Fruit fly (Drosophila melanogaster): ENCODE measurements around the gene CG32536.

Gene CG32536

dm6 chrX:19297899-19298784 is 21.4 kb upstream of the CG32536 start, which contains the start of gene CG8034 (continued):
- TF ChIP-seq Poxn (GFP tag; IDR thresholded peaks at IDR 0.05) = peak; percentile 89
- peak; percentile 96 for TF ChIP-seq shn (GFP tag; optimal IDR thresholded peaks at IDR 0.05)
- TF ChIP-seq wek (GFP tag; optimal IDR thresholded peaks at IDR 0.05) = peak; percentile 83
- TF ChIP-seq peb (GFP tag; IDR thresholded peaks at IDR 0.05) = peak; percentile 90
- TF ChIP-seq ken (GFP tag; IDR thresholded peaks at IDR 0.05) = peak; percentile 85
- peak; percentile 93 for TF ChIP-seq CG2202 (tag; optimal IDR thresholded peaks at IDR 0.05)
- peak; percentile 77; the same call in 1 of the 2 replicates for TF ChIP-seq toy (GFP tag; IDR thresholded peaks at IDR 0.05)
- TF ChIP-seq stwl (tag; optimal IDR thresholded peaks at IDR 0.05) = peak; percentile 26
- TF ChIP-seq fd96Cb (tag; optimal IDR thresholded peaks at IDR 0.05) = peak; percentile 96
- peak; percentile 98 for TF ChIP-seq CG2120 (GFP tag; optimal IDR thresholded peaks at IDR 0.05)
- no peak for TF ChIP-seq usp (GFP tag; optimal IDR thresholded peaks at IDR 0.05)
- no peak for TF ChIP-seq pan (optimal IDR thresholded peaks at IDR 0.05)
- peak in 1 of 2 experiments; percentile 93 for TF ChIP-seq pan (GFP tag; optimal IDR thresholded peaks at IDR 0.05 in 1 of 2, IDR thresholded peaks at IDR 0.05 in 1 of 2)
- TF ChIP-seq BEAF-32 (GFP tag; optimal IDR thresholded peaks at IDR 0.05) = peak; percentile 37
- TF ChIP-seq Ptx1 (GFP tag; IDR thresholded peaks at IDR 0.05) = peak; percentile 97
- TF ChIP-seq ttk (GFP tag; IDR thresholded peaks at IDR 0.05) = peak; percentile 91
- TF ChIP-seq HLH4C (GFP tag; IDR thresholded peaks at IDR 0.05; ENCODE audit: partially characterized antibody) = peak; percentile 58; the same call in 2 of the 3 replicates
- peak; percentile 89 for TF ChIP-seq CG11560 (tag; IDR thresholded peaks at IDR 0.05)
- TF ChIP-seq CG4404 (GFP tag; IDR thresholded peaks at IDR 0.05) = peak; percentile 97
- TF ChIP-seq Deaf1 (tag; optimal IDR thresholded peaks at IDR 0.05) = peak; percentile 84
- peak; percentile 98 for TF ChIP-seq CG7839 (tag; optimal IDR thresholded peaks at IDR 0.05)
- TF ChIP-seq CG13894 (tag; optimal IDR thresholded peaks at IDR 0.05) = peak; percentile 95
- peak; percentile 98 for TF ChIP-seq CG7556 (GFP tag; optimal IDR thresholded peaks at IDR 0.05)
- peak; percentile 91 for TF ChIP-seq CG7987 (GFP tag; optimal IDR thresholded peaks at IDR 0.05)
- peak; percentile 93 for TF ChIP-seq CrebB (tag; optimal IDR thresholded peaks at IDR 0.05)
- peak; percentile 76 for TF ChIP-seq CG17912 (GFP tag; optimal IDR thresholded peaks at IDR 0.05)
- TF ChIP-seq wor (GFP tag; IDR thresholded peaks at IDR 0.05) = peak; percentile 88
- peak; percentile 97 for TF ChIP-seq dpn (GFP tag; optimal IDR thresholded peaks at IDR 0.05)
- peak; percentile 86 for TF ChIP-seq ap (GFP tag; IDR thresholded peaks at IDR 0.05)
- peak; percentile 84 for TF ChIP-seq MBD-R2 (GFP tag; IDR thresholded peaks at IDR 0.05)
- peak; percentile 76 for TF ChIP-seq Elba2 (GFP tag; optimal IDR thresholded peaks at IDR 0.05)
- TF ChIP-seq phol (tag; optimal IDR thresholded peaks at IDR 0.05) = peak; percentile 97
- peak; percentile 94 for TF ChIP-seq Antp (GFP tag; optimal IDR thresholded peaks at IDR 0.05)
- TF ChIP-seq MTF-1 (GFP tag; optimal IDR thresholded peaks at IDR 0.05; ENCODE audit: borderline replicate concordance) = peak; percentile 84
- no peak for TF ChIP-seq br (optimal IDR thresholded peaks at IDR 0.05)
- peak; percentile 94 for TF ChIP-seq croc (GFP tag; conservative IDR thresholded peaks at IDR 0.05)
- peak; percentile 92 for TF ChIP-seq E2f1 (GFP tag; IDR thresholded peaks at IDR 0.05)
- TF ChIP-seq CG14014 (GFP tag; IDR thresholded peaks at IDR 0.05) = peak; percentile 93
- TF ChIP-seq Dek (tag; optimal IDR thresholded peaks at IDR 0.05) = peak; percentile 97
- peak; percentile 96 for TF ChIP-seq Camta (GFP tag; optimal IDR thresholded peaks at IDR 0.05)
- TF ChIP-seq CG4707 (GFP tag; optimal IDR thresholded peaks at IDR 0.05) = peak; percentile 100
- TF ChIP-seq CG9932 (GFP tag; IDR thresholded peaks at IDR 0.05) = peak; percentile 96
- peak; percentile 99 for TF ChIP-seq CG10543 (GFP tag; optimal IDR thresholded peaks at IDR 0.05)
- peak; percentile 89 for TF ChIP-seq Hmx (GFP tag; optimal IDR thresholded peaks at IDR 0.05)
- no peak for TF ChIP-seq sc (optimal IDR thresholded peaks at IDR 0.05)
- peak; percentile 93 for TF ChIP-seq sc (GFP tag; optimal IDR thresholded peaks at IDR 0.05)
- peak; percentile 47 for TF ChIP-seq MESR4 (GFP tag; optimal IDR thresholded peaks at IDR 0.05)
- no peak for TF ChIP-seq hb (GFP tag; IDR thresholded peaks at IDR 0.05; ENCODE audit: partially characterized antibody)
- TF ChIP-seq CG2199 (GFP tag; IDR thresholded peaks at IDR 0.05) = 0 out of 3 replicates have a peak, but pooled peaks have one; percentile 61

Measured in whole organism, embryonic.